Fruit fly (Drosophila melanogaster): ENCODE data around the gene Ssl2.
A peak's percentile ranks its signal among the peaks of the same experiment; 100 is the strongest.

The Ssl2 gene

DNA sequence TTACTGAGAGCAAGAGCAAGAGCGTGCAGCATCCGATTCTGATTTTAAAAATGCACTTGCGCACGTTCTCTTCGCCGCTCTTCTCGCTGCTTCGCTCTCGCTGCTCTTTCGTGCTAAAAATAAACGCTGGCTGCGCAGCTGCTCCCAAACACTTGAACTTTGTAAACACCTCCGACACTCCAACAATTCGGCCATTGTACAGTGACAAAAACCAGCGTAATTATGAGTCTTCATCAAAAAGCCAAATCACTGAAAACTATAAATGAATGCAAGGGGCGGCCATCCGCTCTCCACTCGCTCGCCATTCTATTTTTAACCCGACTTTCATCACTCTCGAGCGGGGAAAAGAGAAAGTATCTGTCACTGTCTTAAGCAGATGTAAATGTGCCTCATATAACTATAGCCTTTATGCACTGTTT, 32.2 kb upstream of the Ssl2 start:
- TF ChIP-seq HLH106 (tag; optimal IDR thresholded peaks at IDR 0.05) (no peak), Jra (GFP tag; optimal IDR thresholded peaks at IDR 0.05) (no peak), Hnf4 (GFP tag; optimal IDR thresholded peaks at IDR 0.05) (peak; percentile 18), CG32264 (GFP tag; optimal IDR thresholded peaks at IDR 0.05) (no peak), usp (GFP tag; optimal IDR thresholded peaks at IDR 0.05) (no peak), Sp1 (GFP tag; optimal IDR thresholded peaks at IDR 0.05) (no peak), Abd-B (GFP tag; optimal IDR thresholded peaks at IDR 0.05) (no peak), Vsx2 (GFP tag; optimal IDR thresholded peaks at IDR 0.05; ENCODE audit: partially characterized antibody) (no peak), Dif (GFP tag; optimal IDR thresholded peaks at IDR 0.05; ENCODE audit: partially characterized antibody) (peak; percentile 64), foxo (GFP tag; optimal IDR thresholded peaks at IDR 0.05) (peak in 1 of 2 experiments; percentile 37), sv (GFP tag; optimal IDR thresholded peaks at IDR 0.05) (no peak), brk (GFP tag; optimal IDR thresholded peaks at IDR 0.05) (no peak), psq (GFP tag; optimal IDR thresholded peaks at IDR 0.05) (no peak), Hr78 (GFP tag; optimal IDR thresholded peaks at IDR 0.05) (no peak), Hr83 (GFP tag; optimal IDR thresholded peaks at IDR 0.05; ENCODE audit: poor library complexity, severe bottlenecking) (no peak), lola (GFP tag; optimal IDR thresholded peaks at IDR 0.05) (no peak), br (GFP tag; optimal IDR thresholded peaks at IDR 0.05) (peak; percentile 57), dmrt93B (GFP tag; optimal IDR thresholded peaks at IDR 0.05) (no peak), fru (GFP tag; optimal IDR thresholded peaks at IDR 0.05) (peak; percentile 54), Rel (GFP tag; optimal IDR thresholded peaks at IDR 0.05) (no peak), Rel (tag; optimal IDR thresholded peaks at IDR 0.05) (no peak), dl (GFP tag; optimal IDR thresholded peaks at IDR 0.05; ENCODE audit: insufficient read depth in 1 of 2, partially characterized antibody in 2 of 2) (peak in 1 of 2 experiments; percentile 84), h (GFP tag; optimal IDR thresholded peaks at IDR 0.05) (peak; percentile 32), GATAd (GFP tag; optimal IDR thresholded peaks at IDR 0.05) (no peak), OdsH (GFP tag; optimal IDR thresholded peaks at IDR 0.05) (peak; percentile 10), pan (optimal IDR thresholded peaks at IDR 0.05) (no peak), woc (GFP tag; optimal IDR thresholded peaks at IDR 0.05) (no peak), Dfd (GFP tag; optimal IDR thresholded peaks at IDR 0.05) (no peak), ey (GFP tag; optimal IDR thresholded peaks at IDR 0.05) (peak; percentile 5), CG9705 (GFP tag; optimal IDR thresholded peaks at IDR 0.05) (no peak), rgr (GFP tag; optimal IDR thresholded peaks at IDR 0.05) (peak; percentile 34), CrebA (GFP tag; optimal IDR thresholded peaks at IDR 0.05; ENCODE audit: borderline replicate concordance) (no peak), sage (GFP tag; optimal IDR thresholded peaks at IDR 0.05) (no peak), jim (GFP tag; optimal IDR thresholded peaks at IDR 0.05) (no peak), Myc (optimal IDR thresholded peaks at IDR 0.05) (no peak)

- TF ChIP-seq OdsH (GFP tag; optimal IDR thresholded peaks at IDR 0.05) (no peak), foxo (GFP tag; optimal IDR thresholded peaks at IDR 0.05) (no peak), psq (GFP tag; optimal IDR thresholded peaks at IDR 0.05) (peak; percentile 45), Dif (GFP tag; optimal IDR thresholded peaks at IDR 0.05; ENCODE audit: partially characterized antibody) (peak; percentile 71), N (GFP tag; optimal IDR thresholded peaks at IDR 0.05) (peak; percentile 47), brk (GFP tag; optimal IDR thresholded peaks at IDR 0.05) (no peak), Rel (GFP tag; optimal IDR thresholded peaks at IDR 0.05) (no peak), Rel (tag; optimal IDR thresholded peaks at IDR 0.05) (no peak), dl (GFP tag; optimal IDR thresholded peaks at IDR 0.05; ENCODE audit: insufficient read depth in 1 of 2, partially characterized antibody in 2 of 2) (peak in 1 of 2 experiments; percentile 50)
Measured at dm6 chr3R:29063921-29064460, 31.5 kb upstream of the Ssl2 start.

- TF ChIP-seq Rel (GFP tag; optimal IDR thresholded peaks at IDR 0.05) (no peak), Rel (tag; optimal IDR thresholded peaks at IDR 0.05) (peak; percentile 10), pan (optimal IDR thresholded peaks at IDR 0.05) (no peak), Dfd (GFP tag; optimal IDR thresholded peaks at IDR 0.05) (no peak), br (GFP tag; optimal IDR thresholded peaks at IDR 0.05) (peak; percentile 66), N (GFP tag; optimal IDR thresholded peaks at IDR 0.05) (no peak), brk (GFP tag; optimal IDR thresholded peaks at IDR 0.05) (no peak), rgr (GFP tag; optimal IDR thresholded peaks at IDR 0.05) (peak; percentile 52), foxo (GFP tag; optimal IDR thresholded peaks at IDR 0.05) (peak; percentile 6 to 78), CG32264 (GFP tag; optimal IDR thresholded peaks at IDR 0.05) (no peak), sage (GFP tag; optimal IDR thresholded peaks at IDR 0.05) (peak; percentile 38), fru (GFP tag; optimal IDR thresholded peaks at IDR 0.05) (peak; percentile 71), Abd-B (GFP tag; optimal IDR thresholded peaks at IDR 0.05) (no peak), Sp1 (GFP tag; optimal IDR thresholded peaks at IDR 0.05) (peak; percentile 80), Myc (optimal IDR thresholded peaks at IDR 0.05) (no peak), CrebA (GFP tag; optimal IDR thresholded peaks at IDR 0.05; ENCODE audit: borderline replicate concordance) (no peak), dl (GFP tag; optimal IDR thresholded peaks at IDR 0.05; ENCODE audit: insufficient read depth in 1 of 2, partially characterized antibody in 2 of 2) (no peak), Hnf4 (GFP tag; optimal IDR thresholded peaks at IDR 0.05) (peak; percentile 66), OdsH (GFP tag; optimal IDR thresholded peaks at IDR 0.05) (peak; percentile 36), jim (GFP tag; optimal IDR thresholded peaks at IDR 0.05) (peak; percentile 87), usp (GFP tag; optimal IDR thresholded peaks at IDR 0.05) (no peak), GATAd (GFP tag; optimal IDR thresholded peaks at IDR 0.05) (peak; percentile 70), Dif (GFP tag; optimal IDR thresholded peaks at IDR 0.05; ENCODE audit: partially characterized antibody) (no peak), ey (GFP tag; optimal IDR thresholded peaks at IDR 0.05) (peak; percentile 51), HLH106 (tag; optimal IDR thresholded peaks at IDR 0.05) (peak; percentile 88), lola (GFP tag; optimal IDR thresholded peaks at IDR 0.05) (no peak), h (GFP tag; optimal IDR thresholded peaks at IDR 0.05) (peak; percentile 43), CG9705 (GFP tag; optimal IDR thresholded peaks at IDR 0.05) (peak; percentile 58), Hr83 (GFP tag; optimal IDR thresholded peaks at IDR 0.05; ENCODE audit: poor library complexity, severe bottlenecking) (peak; percentile 74), dmrt93B (GFP tag; optimal IDR thresholded peaks at IDR 0.05) (peak; percentile 74), Jra (GFP tag; optimal IDR thresholded peaks at IDR 0.05) (peak; percentile 59), tai (GFP tag; optimal IDR thresholded peaks at IDR 0.05) (no peak), Hr78 (GFP tag; optimal IDR thresholded peaks at IDR 0.05) (no peak), psq (GFP tag; optimal IDR thresholded peaks at IDR 0.05) (peak; percentile 84), sv (GFP tag; optimal IDR thresholded peaks at IDR 0.05) (peak; percentile 51)
Measured at dm6 chr3R:29063207-29063920, 30.9 kb upstream of the Ssl2 start.
